Fruit fly (Drosophila melanogaster) whole organism, embryonic: ENCODE measurements around the gene fwe.
A peak's percentile ranks its signal among the peaks of the same experiment; 100 is the strongest.

ENCODE experiments used
- Atf-2 ChIP-seq: fragments of 200-800 bp; sonication (Bioruptor generic); optimal IDR thresholded peaks from 2 replicates; lab custom pipeline; 2016; ENCODE audit warnings: missing biosample characterization, missing genetic modification characterization
- Atf3 ChIP-seq: fragments of 200-800 bp; sonication (Bioruptor generic); optimal IDR thresholded peaks from 3 replicates; lab custom pipeline; 2016; ENCODE audit warnings: missing biosample characterization, missing genetic modification characterization
- C15 ChIP-seq: fragments of 200-800 bp; sonication (Bioruptor generic); IDR thresholded peaks from 3 replicates; pipeline ENCODE4 v1.3.6; 2022; ENCODE audit warnings: missing biosample characterization, missing genetic modification characterization
- CG10979 ChIP-seq: fragments of 200-800 bp; sonication (Bioruptor generic); optimal IDR thresholded peaks from 2 replicates; lab custom pipeline; 2018; ENCODE audit warnings: missing biosample characterization, mild to moderate bottlenecking, missing genetic modification characterization, moderate library complexity
- CG13424 ChIP-seq: fragments of 200-800 bp; sonication (Bioruptor generic); optimal IDR thresholded peaks from 2 replicates; lab custom pipeline; 2019; ENCODE audit warnings: missing biosample characterization, mild to moderate bottlenecking, missing genetic modification characterization, moderate library complexity
- CG13775 ChIP-seq: fragments of 200-800 bp; sonication (Bioruptor generic); optimal IDR thresholded peaks from 3 replicates; lab custom pipeline; 2017; ENCODE audit warnings: missing biosample characterization, mild to moderate bottlenecking, missing genetic modification characterization
- CG13894 ChIP-seq: fragments of 200-800 bp; sonication (Bioruptor generic); optimal IDR thresholded peaks from 3 replicates; lab custom pipeline; 2018; ENCODE audit warnings: missing biosample characterization, mild to moderate bottlenecking, missing genetic modification characterization, moderate library complexity
- CG1602 ChIP-seq: fragments of 200-800 bp; sonication (Bioruptor generic); optimal IDR thresholded peaks from 3 replicates; lab custom pipeline; 2016; ENCODE audit warnings: missing biosample characterization, missing genetic modification characterization
- CG18011 ChIP-seq: fragments of 200-800 bp; sonication (Bioruptor generic); optimal IDR thresholded peaks from 2 replicates; lab custom pipeline; 2017; ENCODE audit warnings: missing biosample characterization, missing genetic modification characterization, mild to moderate bottlenecking, moderate library complexity, missing genotype
- CG2116 ChIP-seq: fragments of 200-800 bp; sonication (Bioruptor generic); optimal IDR thresholded peaks from 3 replicates; lab custom pipeline; 2018; ENCODE audit warnings: missing biosample characterization, mild to moderate bottlenecking, missing genetic modification characterization
- CG30403 ChIP-seq: fragments of 200-800 bp; sonication (Bioruptor generic); optimal IDR thresholded peaks from 3 replicates; lab custom pipeline; 2016; ENCODE audit warnings: missing biosample characterization, missing genetic modification characterization
- CG30431 ChIP-seq: fragments of 200-800 bp; sonication (Bioruptor generic); optimal IDR thresholded peaks from 2 replicates; lab custom pipeline; 2017; ENCODE audit warnings: missing biosample characterization, missing genetic modification characterization
- CG31441 ChIP-seq: fragments of 200-800 bp; sonication (Bioruptor generic); IDR thresholded peaks from 2 replicates; pipeline ENCODE4 v1.3.6; 2022; ENCODE audit warnings: missing biosample characterization, missing genetic modification characterization
- CG3726 ChIP-seq: fragments of 200-800 bp; sonication (Bioruptor generic); IDR thresholded peaks from 3 replicates; pipeline ENCODE4, ENCODE4 v1.3.6; 2022; ENCODE audit warnings: missing biosample characterization, missing genetic modification characterization
- CG6765 ChIP-seq: fragments of 200-800 bp; sonication (Bioruptor generic); optimal IDR thresholded peaks from 3 replicates; lab custom pipeline; 2017; ENCODE audit warnings: missing biosample characterization, mild to moderate bottlenecking, missing genetic modification characterization
- CG6813 ChIP-seq: fragments of 200-800 bp; sonication (Bioruptor generic); optimal IDR thresholded peaks from 2 replicates; lab custom pipeline; 2017; ENCODE audit warnings: missing biosample characterization, missing genetic modification characterization, mild to moderate bottlenecking, moderate library complexity, missing genetic modification reagents
- CG7928 ChIP-seq: fragments of 200-800 bp; sonication (Bioruptor generic); optimal IDR thresholded peaks from 2 replicates; lab custom pipeline; 2017; ENCODE audit warnings: missing biosample characterization, mild to moderate bottlenecking, missing genetic modification characterization
- CG7963 ChIP-seq: fragments of 200-800 bp; sonication (Bioruptor generic); IDR thresholded peaks from 3 replicates; pipeline ENCODE4 v1.3.6; 2022; ENCODE audit warnings: missing biosample characterization, missing genetic modification characterization; ENCODE audit not compliant: partially characterized antibody
- CG8924 ChIP-seq: fragments of 200-800 bp; optimal IDR thresholded peaks from 3 replicates; lab custom pipeline; 2019; ENCODE audit warnings: missing biosample characterization, mild to moderate bottlenecking, missing genetic modification characterization, moderate library complexity
- CTCF ChIP-seq: fragments of 200-800 bp; sonication (Bioruptor generic); optimal IDR thresholded peaks from 2 replicates; lab custom pipeline; 2017; ENCODE audit warnings: missing biosample characterization, mild to moderate bottlenecking, missing genetic modification characterization, moderate library complexity
- ERR ChIP-seq: fragments of 200-800 bp; sonication (Bioruptor generic); optimal IDR thresholded peaks from 2 replicates; lab custom pipeline; 2016; ENCODE audit warnings: missing biosample characterization, missing genetic modification characterization
- HmgZ ChIP-seq: fragments of 200-800 bp; sonication (Bioruptor generic); optimal IDR thresholded peaks from 2 replicates; lab custom pipeline; 2018; ENCODE audit warnings: missing biosample characterization, mild to moderate bottlenecking, missing genetic modification characterization
- Lhr ChIP-seq: fragments of 200-800 bp; sonication (Bioruptor generic); optimal IDR thresholded peaks from 3 replicates; lab custom pipeline; 2017; ENCODE audit warnings: mild to moderate bottlenecking, missing biosample characterization, missing genetic modification reagents, missing genetic modification characterization
- MESR4 ChIP-seq: fragments of 200-800 bp; sonication (Bioruptor generic); optimal IDR thresholded peaks from 2 replicates; lab custom pipeline; 2018; ENCODE audit warnings: missing biosample characterization, mild to moderate bottlenecking, missing genetic modification characterization, moderate library complexity
- NK7.1 ChIP-seq: fragments of 200-800 bp; sonication (Bioruptor generic); optimal IDR thresholded peaks from 3 replicates; lab custom pipeline; 2016; ENCODE audit warnings: missing biosample characterization, missing genetic modification characterization
- NfI ChIP-seq: fragments of 200-800 bp; sonication (Bioruptor generic); optimal IDR thresholded peaks from 3 replicates; lab custom pipeline; 2018; ENCODE audit warnings: missing biosample characterization, mild to moderate bottlenecking, missing genetic modification characterization, moderate library complexity
- Oli ChIP-seq: fragments of 200-800 bp; sonication (Bioruptor generic); optimal IDR thresholded peaks from 2 replicates; lab custom pipeline; 2018; ENCODE audit warnings: missing biosample characterization, mild to moderate bottlenecking, missing genetic modification characterization, moderate library complexity
- Pdp1 ChIP-seq, 2 experiments: fragments of 200-800 bp; sonication (Bioruptor generic); optimal IDR thresholded peaks; 3 replicates each; lab custom pipeline; 2016; ENCODE audit warnings: missing biosample characterization in 2 of 2, missing genetic modification characterization in 2 of 2, mild to moderate bottlenecking in 1 of 2, moderate library complexity in 1 of 2
- Ravus ChIP-seq: fragments of 200-800 bp; sonication (Bioruptor generic); IDR thresholded peaks from 2 replicates; pipeline ENCODE4 v1.3.6; 2022; ENCODE audit warnings: missing biosample characterization, missing genetic modification characterization
- Usf ChIP-seq: fragments of 200-800 bp; sonication (Bioruptor generic); optimal IDR thresholded peaks from 2 replicates; lab custom pipeline; 2017; ENCODE audit warnings: missing genotype, missing biosample characterization, missing genetic modification characterization
- Vsx1 ChIP-seq: fragments of 200-800 bp; sonication (Bioruptor generic); optimal IDR thresholded peaks from 2 replicates; lab custom pipeline; 2017; ENCODE audit warnings: missing biosample characterization, mild to moderate bottlenecking, missing genetic modification characterization, missing genetic modification reagents
- YL-1 ChIP-seq: fragments of 200-800 bp; sonication (Bioruptor generic); optimal IDR thresholded peaks from 3 replicates; lab custom pipeline; 2017; ENCODE audit warnings: missing biosample characterization, mild to moderate bottlenecking, missing genetic modification characterization
- ab ChIP-seq: fragments of 200-800 bp; sonication (Bioruptor generic); optimal IDR thresholded peaks from 2 replicates; lab custom pipeline; 2016; ENCODE audit warnings: missing biosample characterization, missing genetic modification characterization
- bigmax ChIP-seq: fragments of 200-800 bp; sonication (Bioruptor generic); optimal IDR thresholded peaks from 2 replicates; lab custom pipeline; 2018; ENCODE audit warnings: missing biosample characterization, mild to moderate bottlenecking, missing genetic modification characterization
- cg ChIP-seq: fragments of 200-800 bp; sonication (Bioruptor generic); optimal IDR thresholded peaks from 3 replicates; lab custom pipeline; 2019; ENCODE audit warnings: missing biosample characterization, mild to moderate bottlenecking, missing genetic modification characterization, moderate library complexity
- chif ChIP-seq, 2 experiments: fragments of 200-800 bp; sonication (Bioruptor generic); optimal IDR thresholded peaks; 3 replicates each; lab custom pipeline; 2016; ENCODE audit warnings: missing biosample characterization in 2 of 2, missing genetic modification characterization in 2 of 2
- dm ChIP-seq: fragments of 200-800 bp; sonication (Bioruptor generic); optimal IDR thresholded peaks from 3 replicates; lab custom pipeline; 2016; ENCODE audit warnings: missing biosample characterization, missing genetic modification characterization
- grn ChIP-seq: fragments of 200-800 bp; sonication (Bioruptor generic); optimal IDR thresholded peaks from 3 replicates; lab custom pipeline; 2017; ENCODE audit warnings: missing biosample characterization, missing genetic modification characterization
- gro ChIP-seq: fragments of 200-800 bp; sonication (Bioruptor generic); optimal IDR thresholded peaks from 2 replicates; lab custom pipeline; 2016; ENCODE audit warnings: missing biosample characterization, missing genetic modification characterization
- inv ChIP-seq: fragments of 200-800 bp; sonication (Bioruptor generic); IDR thresholded peaks from 2 replicates; pipeline ENCODE4 v1.3.6; 2022; ENCODE audit warnings: missing biosample characterization, missing genetic modification characterization; ENCODE audit not compliant: partially characterized antibody
- jumu ChIP-seq: fragments of 200-800 bp; sonication (Bioruptor generic); optimal IDR thresholded peaks from 3 replicates; lab custom pipeline; 2016; ENCODE audit warnings: missing biosample characterization, missing genetic modification characterization
- kni ChIP-seq: fragments of 200-800 bp; sonication (Bioruptor generic); optimal IDR thresholded peaks from 3 replicates; lab custom pipeline; 2017; ENCODE audit warnings: mild to moderate bottlenecking, missing biosample characterization, missing genetic modification reagents, missing genetic modification characterization
- lola ChIP-seq, 3 experiments: fragments of >200 bp in 2 of 3; fragments of 200-800 bp in 1 of 3; sonication (Bioruptor generic) in 1 of 3; optimal IDR thresholded peaks; 2 replicates each; lab custom pipeline; 2017 to 2019; ENCODE audit warnings: missing biosample characterization in 3 of 3, missing genetic modification characterization in 3 of 3, mild to moderate bottlenecking in 1 of 3, moderate library complexity in 1 of 3
- nau ChIP-seq: fragments of 200-800 bp; sonication (Bioruptor generic); optimal IDR thresholded peaks from 3 replicates; lab custom pipeline; 2017; ENCODE audit warnings: missing biosample characterization, mild to moderate bottlenecking, missing genetic modification characterization, missing genetic modification reagents
- nerfin-1 ChIP-seq: fragments of 200-800 bp; sonication (Bioruptor generic); optimal IDR thresholded peaks from 3 replicates; lab custom pipeline; 2019; ENCODE audit warnings: missing biosample characterization, mild to moderate bottlenecking, missing genetic modification characterization, moderate library complexity
- oc ChIP-seq: fragments of 200-800 bp; sonication (Bioruptor generic); optimal IDR thresholded peaks from 2 replicates; lab custom pipeline; 2018; ENCODE audit warnings: missing biosample characterization, mild to moderate bottlenecking, missing genetic modification characterization, moderate library complexity
- repo ChIP-seq: fragments of 200-800 bp; sonication (Bioruptor generic); optimal IDR thresholded peaks from 2 replicates; lab custom pipeline; 2016; ENCODE audit warnings: missing biosample characterization, missing genetic modification characterization
- sqz ChIP-seq: fragments of 200-800 bp; sonication (Bioruptor generic); optimal IDR thresholded peaks from 3 replicates; lab custom pipeline; 2018; ENCODE audit warnings: missing biosample characterization, mild to moderate bottlenecking, missing genetic modification characterization
- sr ChIP-seq: fragments of 200-800 bp; sonication (Bioruptor generic); IDR thresholded peaks from 3 replicates; pipeline ENCODE4 v1.3.6; 2022; ENCODE audit warnings: missing biosample characterization, missing genetic modification characterization
- unpg ChIP-seq: fragments of 200-800 bp; sonication (Bioruptor generic); optimal IDR thresholded peaks from 3 replicates; lab custom pipeline; 2018; ENCODE audit warnings: missing biosample characterization, mild to moderate bottlenecking, missing genetic modification characterization, moderate library complexity
- zfh2 ChIP-seq: fragments of 200-800 bp; sonication (Bioruptor generic); optimal IDR thresholded peaks from 2 replicates; lab custom pipeline; 2016; ENCODE audit warnings: missing biosample characterization, missing genetic modification characterization

fwe gene

dm6 chr3L:15824537-15824936 lies 8.3 kb upstream of the fwe start (continued):
- TF ChIP-seq CG30431 (GFP tag; lab: Kevin White, UChicago) (no peak), cg (GFP tag; lab: Kevin White, UChicago) (peak; percentile 55), CG7963 (GFP tag; lab: Robert Waterston, UW) (no peak), CG13775 (GFP tag; lab: Kevin White, UChicago) (no peak), gro (GFP tag; lab: Kevin White, UChicago) (no peak), grn (GFP tag; lab: Kevin White, UChicago) (no peak), zfh2 (GFP tag; lab: Kevin White, UChicago) (no peak), CG2116 (no peak), chif (GFP tag; optimal IDR thresholded peaks at IDR 0.05; lab: Kevin White, UChicago) (no peak), C15 (no peak), bigmax (GFP tag; lab: Kevin White, UChicago) (no peak), CG3726 (no peak), repo (GFP tag; lab: Kevin White, UChicago) (no peak), CG18011 (no peak), CG1602 (GFP tag; lab: Kevin White, UChicago) (no peak), CG10979 (tag; lab: Kevin White, UChicago) (peak; percentile 2), Lhr (GFP tag; lab: Kevin White, UChicago) (no peak), NK7.1 (GFP tag; lab: Kevin White, UChicago) (no peak), nerfin-1 (tag; lab: Kevin White, UChicago) (no peak), CG13894 (no peak), CG30403 (GFP tag; lab: Kevin White, UChicago) (no peak), CTCF (GFP tag; lab: Kevin White, UChicago) (no peak), NfI (no peak), Usf (GFP tag; lab: Kevin White, UChicago) (no peak), inv (0 out of 2 replicates have a peak, but pooled peaks have one; percentile 6), lola (GFP tag; optimal IDR thresholded peaks at IDR 0.05; lab: Kevin White, UChicago) (no peak), nau (no peak), ab (GFP tag; lab: Kevin White, UChicago) (no peak), sr (no peak), Pdp1 (GFP tag; optimal IDR thresholded peaks at IDR 0.05; lab: Kevin White, UChicago) (peak in 1 of 2 experiments; percentile 96), CG13424 (tag; lab: Kevin White, UChicago) (no peak), kni (GFP tag; lab: Kevin White, UChicago) (peak; percentile 36), HmgZ (tag; lab: Kevin White, UChicago) (peak; percentile 17), YL-1 (GFP tag; lab: Kevin White, UChicago) (no peak), Oli (tag; lab: Kevin White, UChicago) (no peak), ERR (GFP tag; lab: Kevin White, UChicago) (peak; percentile 10), CG7928 (GFP tag; lab: Kevin White, UChicago) (no peak), Atf-2 (no peak), CG6813 (GFP tag; lab: Kevin White, UChicago) (no peak), jumu (GFP tag; lab: Kevin White, UChicago) (no peak), CG31441 (no peak), CG6765 (GFP tag; lab: Kevin White, UChicago) (no peak), Ravus (GFP tag; lab: Robert Waterston, UW) (no peak), MESR4 (GFP tag; lab: Kevin White, UChicago) (no peak), dm (no peak), oc (tag; lab: Kevin White, UChicago) (no peak), sqz (peak; percentile 39), Atf3 (GFP tag; lab: Kevin White, UChicago) (no peak), unpg (GFP tag; lab: Kevin White, UChicago) (no peak), CG8924 (tag; lab: Kevin White, UChicago) (no peak), Vsx1 (GFP tag; lab: Kevin White, UChicago) (no peak)
